Fruit fly (Drosophila melanogaster) Kc167 (cell line): ENCODE measurements around the gene psd.

Experiments used
- Myc ChIP-seq: fragments of >200 bp; optimal IDR thresholded peaks from 2 replicates; lab custom pipeline; 2017; ENCODE audit warnings: missing external identifiers
- h ChIP-seq: fragments of >200 bp; optimal IDR thresholded peaks from 3 replicates; lab custom pipeline; 2018; ENCODE audit warnings: missing external identifiers
- insv ChIP-seq: fragments of >200 bp; optimal IDR thresholded peaks from 3 replicates; lab custom pipeline; 2018; ENCODE audit warnings: missing external identifiers
- psq ChIP-seq: fragments of >200 bp; optimal IDR thresholded peaks from 2 replicates; lab custom pipeline; 2017; ENCODE audit warnings: missing external identifiers
- ttk ChIP-seq: sonication (Bioruptor generic); optimal IDR thresholded peaks from 2 replicates; lab custom pipeline; 2017; ENCODE audit warnings: missing external identifiers

- TF ChIP-seq psq (lab: Kevin White, UChicago) (no peak), Myc (no peak), ttk (no peak), h (lab: Kevin White, UChicago) (no peak), insv (lab: Kevin White, UChicago) (no peak)
These were observed 47.7 kb upstream of the psd start, which contains the start of gene CG9098 for dm6 chr2L:6012303-6013070.
